Worm (Caenorhabditis elegans): ENCODE measurements around the gene F49C12.12.
A peak's percentile ranks its signal among the peaks of the same experiment; 100 is the strongest.

Gene F49C12.12

DNA sequence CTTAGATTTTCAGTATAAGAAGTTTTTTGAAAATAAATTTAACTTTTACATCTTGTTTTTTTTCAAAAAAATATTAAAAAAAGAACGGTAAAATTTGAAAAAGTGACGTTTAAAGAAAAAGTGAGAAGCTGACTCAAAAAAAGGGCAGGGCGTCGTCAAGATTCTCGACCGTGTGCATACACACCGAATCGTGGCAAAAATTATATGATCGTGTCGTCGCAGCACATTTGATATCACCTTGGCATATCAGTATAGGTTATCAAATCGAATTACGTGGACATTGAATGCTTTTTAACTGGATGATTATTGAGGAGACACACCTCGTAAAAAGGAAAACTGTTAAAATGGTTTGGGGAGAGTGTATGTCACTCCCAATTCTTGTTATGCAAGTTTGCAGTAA, 12.1 kb upstream of the F49C12.12 start (continued):
- TF ChIP-seq K12H6.12 (tag; optimal IDR thresholded peaks at IDR 0.05): no peak
- no peak for TF ChIP-seq Y53G8AR.9 (GFP tag; conservative IDR thresholded peaks at IDR 0.05)
- peak; percentile 96 for TF ChIP-seq nhr-80 (tag; optimal IDR thresholded peaks at IDR 0.05)
- no peak for TF ChIP-seq sptf-2 (GFP tag; optimal IDR thresholded peaks at IDR 0.05)
- no peak for TF ChIP-seq Y79H2A.3 (GFP tag; conservative IDR thresholded peaks at IDR 0.05)
- no peak for TF ChIP-seq egrh-3 (GFP tag; IDR thresholded peaks at IDR 0.05)
- no peak for TF ChIP-seq T26A5.8 (tag; optimal IDR thresholded peaks at IDR 0.05)
- TF ChIP-seq F57C9.4 (tag; optimal IDR thresholded peaks at IDR 0.05): no peak
- no peak for TF ChIP-seq aptf-3 (GFP tag; IDR thresholded peaks at IDR 0.05)
- TF ChIP-seq attf-5 (GFP tag; optimal IDR thresholded peaks at IDR 0.05): peak; percentile 49
- TF ChIP-seq F23B12.7 (tag; optimal IDR thresholded peaks at IDR 0.05; ENCODE audit: insufficient read depth): no peak

DNA sequence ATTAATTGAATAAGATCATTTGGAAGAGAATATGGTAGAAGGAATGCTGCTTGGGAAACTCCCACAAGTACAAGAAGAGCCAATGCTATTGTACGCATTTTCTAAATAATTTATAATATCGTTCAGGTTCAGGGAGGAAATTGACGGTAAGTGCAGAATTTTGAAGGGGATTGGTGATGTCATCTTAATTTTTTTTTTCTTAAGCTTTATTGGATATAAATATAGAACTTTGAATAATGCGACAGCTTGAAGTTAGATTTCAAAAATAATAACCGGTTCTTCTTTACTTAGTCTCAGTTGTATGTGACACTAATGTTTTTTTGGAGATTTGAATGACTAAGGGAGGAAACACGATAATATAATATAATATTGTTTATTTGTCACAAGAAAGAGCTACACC, 9.9 kb upstream of the F49C12.12 start, which contains the start of gene nspg-7.1:
Gene nspg-7.1 (minus strand): TSS at position 101 of the 400 bp plus-strand sequence.
- TF ChIP-seq hmg-1.2 (GFP tag; IDR thresholded peaks at IDR 0.05) (no peak), ekl-4 (GFP tag; IDR thresholded peaks at IDR 0.05) (no peak)

DNA sequence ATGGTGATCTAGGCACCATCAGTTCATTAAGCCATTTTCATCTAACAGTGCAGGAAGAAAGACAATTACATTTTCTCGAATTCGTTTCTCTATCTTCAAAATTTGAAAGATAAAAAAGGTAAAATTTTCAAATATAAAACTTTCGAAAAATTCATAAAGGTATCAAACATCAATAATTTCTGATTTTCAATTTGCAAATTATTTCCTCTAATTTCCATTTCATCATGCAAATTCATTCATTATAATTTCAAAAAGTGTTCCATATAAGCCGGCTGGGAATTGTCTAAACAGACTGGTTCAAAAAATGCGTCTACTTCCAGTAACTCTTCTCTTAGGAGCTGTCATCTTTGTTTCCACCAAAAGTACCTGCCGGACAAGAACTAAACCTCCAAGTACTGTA, 6.8 kb upstream of the F49C12.12 start, which contains the start of gene clec-183:
Gene clec-183 (plus strand): TSS at position 301 of the 400 bp plus-strand sequence.
- TF ChIP-seq nfyb-1 (GFP tag; IDR thresholded peaks at IDR 0.05) (no peak), unc-62 (GFP tag; optimal IDR thresholded peaks at IDR 0.05) (no peak), ekl-4 (GFP tag; IDR thresholded peaks at IDR 0.05) (no peak), lin-54 (GFP tag; optimal IDR thresholded peaks at IDR 0.05) (no peak), nhr-27 (tag; optimal IDR thresholded peaks at IDR 0.05) (no peak), ceh-58 (GFP tag; IDR thresholded peaks at IDR 0.05) (no peak), F57A8.1 (GFP tag; optimal IDR thresholded peaks at IDR 0.05) (no peak), madf-10 (tag; optimal IDR thresholded peaks at IDR 0.05) (no peak), Y53G8AR.9 (GFP tag; conservative IDR thresholded peaks at IDR 0.05) (no peak), madf-8 (GFP tag; conservative IDR thresholded peaks at IDR 0.05) (no peak), ztf-3 (GFP tag; optimal IDR thresholded peaks at IDR 0.05) (no peak), B0336.3 (GFP tag; IDR thresholded peaks at IDR 0.05) (no peak)

DNA sequence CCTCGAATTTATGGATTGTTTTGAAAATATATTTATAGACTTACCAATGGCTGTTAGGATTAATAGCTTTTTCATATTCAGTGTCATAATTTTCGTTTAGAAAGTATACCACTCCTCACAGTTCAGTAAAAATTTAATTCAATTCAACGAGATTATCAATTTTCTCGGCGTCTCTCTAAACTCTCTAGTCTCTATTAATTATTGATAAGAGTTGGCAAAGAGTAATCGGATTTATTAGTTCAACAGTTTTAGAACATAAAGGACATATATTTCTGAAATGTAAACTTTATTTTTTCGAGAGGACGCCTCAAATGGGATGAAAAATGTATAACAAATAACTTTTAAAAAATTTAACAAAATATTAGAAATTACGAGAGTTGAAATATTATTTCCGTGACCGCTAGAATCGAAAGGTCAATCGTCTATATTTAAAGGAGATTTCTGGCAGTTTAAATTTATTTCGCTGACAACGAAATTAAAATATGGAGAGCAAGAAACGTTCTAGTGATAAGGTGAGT, 3.2 kb upstream of the F49C12.12 start, which contains the start of the genes nspg-11 and F49C12.15:
Gene nspg-11 (minus strand): TSS at position 101 of the 518 bp plus-strand sequence.
Gene F49C12.15 (plus strand): TSS at position 468 of the 518 bp plus-strand sequence.
- TF ChIP-seq hmg-20 (GFP tag; IDR thresholded peaks at IDR 0.05) (no peak), B0035.1 (tag; optimal IDR thresholded peaks at IDR 0.05) (no peak), T26A5.8 (tag; optimal IDR thresholded peaks at IDR 0.05) (no peak), madf-3 (GFP tag; IDR thresholded peaks at IDR 0.05) (no peak), snpc-3.4 (tag; optimal IDR thresholded peaks at IDR 0.05) (no peak), ama-1 (optimal IDR thresholded peaks at IDR 0.05) (no peak), ama-1 (GFP tag; optimal IDR thresholded peaks at IDR 0.05) (no peak), lsy-27 (tag; optimal IDR thresholded peaks at IDR 0.05; ENCODE audit: borderline replicate concordance, insufficient read depth) (no peak), pha-4 (tag; optimal IDR thresholded peaks at IDR 0.05) (no peak), ceh-58 (GFP tag; IDR thresholded peaks at IDR 0.05) (no peak), lin-54 (GFP tag; optimal IDR thresholded peaks at IDR 0.05) (no peak), attf-5 (GFP tag; optimal IDR thresholded peaks at IDR 0.05) (no peak), F23B12.7 (tag; optimal IDR thresholded peaks at IDR 0.05; ENCODE audit: insufficient read depth) (no peak), hrde-1 (tag; optimal IDR thresholded peaks at IDR 0.05; ENCODE audit: borderline replicate concordance) (no peak), Y53F4B.3 (GFP tag; IDR thresholded peaks at IDR 0.05) (no peak)
